Fruit fly (Drosophila melanogaster) whole organism, embryonic: ENCODE results near the gene CG4374.

ENCODE experiments used
- Atf-2 ChIP-seq: fragments of 200-800 bp; sonication (Bioruptor generic); optimal IDR thresholded peaks from 2 replicates; lab custom pipeline; 2016; ENCODE audit warnings: missing biosample characterization, missing genetic modification characterization
- Awh ChIP-seq: fragments of 200-800 bp; sonication (Bioruptor generic); IDR thresholded peaks from 2 replicates; pipeline ENCODE4, ENCODE4 v1.3.6; 2022; ENCODE audit warnings: missing biosample characterization, missing genetic modification characterization
- B-H2 ChIP-seq: fragments of 200-800 bp; sonication (Bioruptor generic); optimal IDR thresholded peaks from 2 replicates; lab custom pipeline; 2018; ENCODE audit warnings: missing biosample characterization, mild to moderate bottlenecking, missing genetic modification characterization
- CG10274 ChIP-seq: fragments of 200-800 bp; sonication (Bioruptor generic); optimal IDR thresholded peaks from 3 replicates; lab custom pipeline; 2017; ENCODE audit warnings: missing biosample characterization, mild to moderate bottlenecking, missing genetic modification characterization
- CG11695 ChIP-seq: fragments of 200-800 bp; sonication (Bioruptor generic); IDR thresholded peaks from 3 replicates; pipeline ENCODE4 v1.3.6; 2022; ENCODE audit warnings: missing biosample characterization, missing genetic modification characterization
- CG12744 ChIP-seq: fragments of 200-800 bp; sonication (Bioruptor generic); optimal IDR thresholded peaks from 2 replicates; lab custom pipeline; 2016; ENCODE audit warnings: missing biosample characterization, missing genetic modification characterization
- CG15269 ChIP-seq: fragments of 200-800 bp; sonication (Bioruptor generic); optimal IDR thresholded peaks from 2 replicates; lab custom pipeline; 2018; ENCODE audit warnings: missing biosample characterization, mild to moderate bottlenecking, missing genetic modification characterization, moderate library complexity
- CG1529 ChIP-seq: fragments of 200-800 bp; sonication (Bioruptor generic); optimal IDR thresholded peaks from 3 replicates; lab custom pipeline; 2018; ENCODE audit warnings: missing biosample characterization, missing genetic modification characterization
- CG1647 ChIP-seq: fragments of 200-800 bp; sonication (Bioruptor generic); optimal IDR thresholded peaks from 3 replicates; lab custom pipeline; 2016; ENCODE audit warnings: missing biosample characterization, missing genetic modification characterization
- CG17361 ChIP-seq: fragments of 200-800 bp; sonication (Bioruptor generic); IDR thresholded peaks from 3 replicates; pipeline ENCODE4 v1.3.6; 2022; ENCODE audit warnings: missing biosample characterization, missing genetic modification characterization
- CG17385 ChIP-seq: fragments of 200-800 bp; sonication (Bioruptor generic); optimal IDR thresholded peaks from 3 replicates; lab custom pipeline; 2018; ENCODE audit warnings: missing biosample characterization, mild to moderate bottlenecking, missing genetic modification characterization
- CG18262 ChIP-seq: fragments of 200-800 bp; optimal IDR thresholded peaks from 3 replicates; lab custom pipeline; 2019; ENCODE audit warnings: missing biosample characterization, mild to moderate bottlenecking, missing genetic modification characterization, moderate library complexity
- CG31441 ChIP-seq: fragments of 200-800 bp; sonication (Bioruptor generic); IDR thresholded peaks from 2 replicates; pipeline ENCODE4 v1.3.6; 2022; ENCODE audit warnings: missing biosample characterization, missing genetic modification characterization
- CG3163 ChIP-seq: fragments of 200-800 bp; sonication (Bioruptor generic); optimal IDR thresholded peaks from 3 replicates; lab custom pipeline; 2016; ENCODE audit warnings: missing biosample characterization, missing genetic modification characterization
- CG32767 ChIP-seq: fragments of 200-800 bp; sonication (Bioruptor generic); IDR thresholded peaks from 2 replicates; pipeline ENCODE4 v1.3.6; 2022; ENCODE audit warnings: missing biosample characterization, missing genetic modification characterization
- CG3838 ChIP-seq: fragments of 200-800 bp; sonication (Bioruptor generic); optimal IDR thresholded peaks from 3 replicates; lab custom pipeline; 2016; ENCODE audit warnings: missing biosample characterization, missing genetic modification characterization
- CG5180 ChIP-seq: fragments of 200-800 bp; sonication (Bioruptor generic); optimal IDR thresholded peaks from 3 replicates; lab custom pipeline; 2017; ENCODE audit warnings: missing biosample characterization, missing genetic modification characterization, mild to moderate bottlenecking, moderate library complexity, missing genetic modification reagents
- CG5953 ChIP-seq: fragments of 200-800 bp; sonication (Bioruptor generic); IDR thresholded peaks from 2 replicates; pipeline ENCODE4 v1.3.6; 2022; ENCODE audit warnings: missing biosample characterization, missing genetic modification characterization
- CG8089 ChIP-seq: fragments of 200-800 bp; sonication (Bioruptor generic); optimal IDR thresholded peaks from 3 replicates; lab custom pipeline; 2016; ENCODE audit warnings: missing biosample characterization, missing genetic modification characterization
- Dad ChIP-seq: fragments of 200-800 bp; sonication (Bioruptor generic); optimal IDR thresholded peaks from 3 replicates; lab custom pipeline; 2016; ENCODE audit warnings: missing biosample characterization, missing genetic modification characterization
- Dek ChIP-seq: fragments of 200-800 bp; sonication (Bioruptor generic); optimal IDR thresholded peaks from 3 replicates; lab custom pipeline; 2019; ENCODE audit warnings: missing biosample characterization, mild to moderate bottlenecking, missing genetic modification characterization, moderate library complexity
- Dip3 ChIP-seq: fragments of 200-800 bp; sonication (Bioruptor generic); optimal IDR thresholded peaks from 3 replicates; lab custom pipeline; 2016; ENCODE audit warnings: missing biosample characterization, missing genetic modification characterization
- Dll ChIP-seq: fragments of 200-800 bp; sonication (Bioruptor generic); IDR thresholded peaks from 4 replicates; pipeline ENCODE4 v1.3.6; 2022; ENCODE audit warnings: missing biosample characterization, missing genetic modification characterization; ENCODE audit not compliant: partially characterized antibody
- HHEX ChIP-seq: fragments of 200-800 bp; sonication (Bioruptor generic); optimal IDR thresholded peaks from 3 replicates; lab custom pipeline; 2017; ENCODE audit warnings: missing biosample characterization, mild to moderate bottlenecking, missing genetic modification characterization, missing genetic modification reagents
- HmgZ ChIP-seq: fragments of 200-800 bp; sonication (Bioruptor generic); optimal IDR thresholded peaks from 2 replicates; lab custom pipeline; 2018; ENCODE audit warnings: missing biosample characterization, mild to moderate bottlenecking, missing genetic modification characterization
- Hsf ChIP-seq: fragments of 200-800 bp; sonication (Bioruptor generic); optimal IDR thresholded peaks from 3 replicates; lab custom pipeline; 2016; ENCODE audit warnings: missing biosample characterization, missing genetic modification characterization
- Nf-YA ChIP-seq: fragments of 200-800 bp; sonication (Bioruptor generic); IDR thresholded peaks from 2 replicates; pipeline ENCODE4 v1.3.6; 2022; ENCODE audit warnings: missing biosample characterization, missing genetic modification characterization
- Oli ChIP-seq: fragments of 200-800 bp; sonication (Bioruptor generic); optimal IDR thresholded peaks from 2 replicates; lab custom pipeline; 2018; ENCODE audit warnings: missing biosample characterization, mild to moderate bottlenecking, missing genetic modification characterization, moderate library complexity
- Sry-δ ChIP-seq: fragments of 200-800 bp; sonication (Bioruptor generic); optimal IDR thresholded peaks from 2 replicates; lab custom pipeline; 2016; ENCODE audit warnings: missing biosample characterization, missing genetic modification characterization
- Vsx1 ChIP-seq: fragments of 200-800 bp; sonication (Bioruptor generic); optimal IDR thresholded peaks from 2 replicates; lab custom pipeline; 2017; ENCODE audit warnings: missing biosample characterization, mild to moderate bottlenecking, missing genetic modification characterization, missing genetic modification reagents
- abd-A ChIP-seq: fragments of 200-800 bp; sonication (Bioruptor generic); optimal IDR thresholded peaks from 3 replicates; lab custom pipeline; 2019; ENCODE audit warnings: missing biosample characterization, mild to moderate bottlenecking, missing genetic modification characterization, moderate library complexity
- br ChIP-seq: fragments of >200 bp; optimal IDR thresholded peaks from 2 replicates; lab custom pipeline; 2017
- chinmo ChIP-seq: fragments of 200-800 bp; sonication (Bioruptor generic); IDR thresholded peaks from 4 replicates; pipeline ENCODE4 v1.3.6; 2022; ENCODE audit warnings: missing biosample characterization, missing genetic modification characterization; ENCODE audit not compliant: partially characterized antibody
- crol ChIP-seq: fragments of 200-800 bp; sonication (Bioruptor generic); IDR thresholded peaks from 2 replicates; pipeline ENCODE4 v1.3.6; 2022; ENCODE audit warnings: missing biosample characterization, missing genetic modification characterization
- dmrt99B ChIP-seq: fragments of 200-800 bp; sonication (Bioruptor generic); optimal IDR thresholded peaks from 2 replicates; lab custom pipeline; 2018; ENCODE audit warnings: missing biosample characterization, mild to moderate bottlenecking, missing genetic modification characterization, moderate library complexity
- eve ChIP-seq, 2 experiments: fragments of >200 bp; optimal IDR thresholded peaks; 2 replicates each; lab custom pipeline; 2017; ENCODE audit warnings: missing biosample characterization in 2 of 2, missing genetic modification characterization in 2 of 2
- gsb-n ChIP-seq: fragments of 200-800 bp; sonication (Bioruptor generic); optimal IDR thresholded peaks from 3 replicates; lab custom pipeline; 2018; ENCODE audit warnings: missing biosample characterization, mild to moderate bottlenecking, missing genetic modification characterization
- kni ChIP-seq: fragments of 200-800 bp; sonication (Bioruptor generic); optimal IDR thresholded peaks from 3 replicates; lab custom pipeline; 2017; ENCODE audit warnings: mild to moderate bottlenecking, missing biosample characterization, missing genetic modification reagents, missing genetic modification characterization
- mam ChIP-seq: fragments of 200-800 bp; sonication (Bioruptor generic); optimal IDR thresholded peaks from 3 replicates; lab custom pipeline; 2016; ENCODE audit warnings: missing biosample characterization, missing genetic modification characterization
- oc ChIP-seq: fragments of 200-800 bp; sonication (Bioruptor generic); optimal IDR thresholded peaks from 2 replicates; lab custom pipeline; 2018; ENCODE audit warnings: missing biosample characterization, mild to moderate bottlenecking, missing genetic modification characterization, moderate library complexity
- run ChIP-seq: fragments of 200-800 bp; sonication (Bioruptor generic); optimal IDR thresholded peaks from 3 replicates; lab custom pipeline; 2018; ENCODE audit warnings: missing biosample characterization, mild to moderate bottlenecking, missing genetic modification characterization
- salm ChIP-seq: fragments of 200-800 bp; sonication (Bioruptor generic); optimal IDR thresholded peaks from 2 replicates; lab custom pipeline; 2018; ENCODE audit warnings: missing biosample characterization, mild to moderate bottlenecking, missing genetic modification characterization
- sd ChIP-seq: fragments of 200-800 bp; sonication (Bioruptor generic); optimal IDR thresholded peaks from 3 replicates; lab custom pipeline; 2018; ENCODE audit warnings: missing biosample characterization, mild to moderate bottlenecking, missing genetic modification characterization, moderate library complexity
- sim ChIP-seq: fragments of 200-800 bp; sonication (Bioruptor generic); IDR thresholded peaks from 2 replicates; pipeline ENCODE4 v1.3.6; 2022; ENCODE audit warnings: missing biosample characterization, missing genetic modification characterization
- sr ChIP-seq: fragments of 200-800 bp; sonication (Bioruptor generic); IDR thresholded peaks from 3 replicates; pipeline ENCODE4 v1.3.6; 2022; ENCODE audit warnings: missing biosample characterization, missing genetic modification characterization
- tin ChIP-seq: fragments of 200-800 bp; sonication (Bioruptor generic); optimal IDR thresholded peaks from 3 replicates; lab custom pipeline; 2016; ENCODE audit warnings: missing biosample characterization, missing genetic modification characterization
- vvl ChIP-seq: fragments of 200-800 bp; sonication (Bioruptor generic); IDR thresholded peaks from 2 replicates; pipeline ENCODE4 v1.3.6; 2022; ENCODE audit warnings: missing biosample characterization, missing genetic modification characterization
- zf30C ChIP-seq: fragments of 200-800 bp; sonication (Bioruptor generic); optimal IDR thresholded peaks from 3 replicates; lab custom pipeline; 2018; ENCODE audit warnings: missing biosample characterization, mild to moderate bottlenecking, missing genetic modification characterization

CG4374 gene

dm6 chr3R:23460667-23461066 is 11.4 kb downstream of the CG4374 start:
- TF ChIP-seq CG10274 (GFP tag; lab: Kevin White, UChicago) (no peak), sd (tag; lab: Kevin White, UChicago) (peak; percentile 43), Hsf (GFP tag; lab: Kevin White, UChicago) (no peak), chinmo (GFP tag; lab: Robert Waterston, UW) (0 out of 4 replicates have a peak, but pooled peaks have one; percentile 68), CG12744 (GFP tag; lab: Kevin White, UChicago) (no peak), Vsx1 (peak; percentile 86), gsb-n (tag; lab: Kevin White, UChicago) (peak; percentile 69), CG15269 (tag; lab: Kevin White, UChicago) (peak; percentile 75), sim (no peak), crol (peak; percentile 48; the same call in 1 of the 2 replicates), run (tag; lab: Kevin White, UChicago) (peak; percentile 16), Awh (GFP tag; lab: Robert Waterston, UW) (peak; percentile 87), oc (tag; lab: Kevin White, UChicago) (peak; percentile 93), salm (tag; lab: Kevin White, UChicago) (peak; percentile 57), Dad (no peak), CG17385 (GFP tag; lab: Kevin White, UChicago) (no peak), abd-A (tag; lab: Kevin White, UChicago) (peak; percentile 91), vvl (GFP tag; lab: Robert Waterston, UW) (peak; percentile 98), kni (GFP tag; lab: Kevin White, UChicago) (peak; percentile 4)

- TF ChIP-seq zf30C (GFP tag; lab: Kevin White, UChicago) (no peak), Dip3 (GFP tag; lab: Kevin White, UChicago) (no peak), sr (0 out of 3 replicates have a peak, but pooled peaks have one; percentile 18), eve (GFP tag; optimal IDR thresholded peaks at IDR 0.05; lab: Kevin White, UChicago) (no peak), B-H2 (GFP tag; lab: Kevin White, UChicago) (no peak), CG11695 (GFP tag; lab: Robert Waterston, UW) (no peak), Atf-2 (GFP tag; lab: Kevin White, UChicago) (no peak), CG3838 (no peak), tin (GFP tag; lab: Kevin White, UChicago) (no peak), Awh (GFP tag; lab: Robert Waterston, UW) (peak; percentile 51; the same call in 1 of the 2 replicates), CG17361 (GFP tag; lab: Robert Waterston, UW) (no peak), br (lab: Kevin White, UChicago) (no peak), vvl (GFP tag; lab: Robert Waterston, UW) (peak; percentile 52; the same call in 1 of the 2 replicates), HmgZ (tag; lab: Kevin White, UChicago) (no peak)
These were observed 16.2 kb downstream of the CG4374 start for dm6 chr3R:23455866-23456265.

- no peak for TF ChIP-seq Sry-δ (GFP tag; lab: Kevin White, UChicago)
- TF ChIP-seq dmrt99B (tag; lab: Kevin White, UChicago): peak; percentile 26
- TF ChIP-seq CG1647 (GFP tag; lab: Kevin White, UChicago): no peak
- TF ChIP-seq CG1529 (GFP tag; lab: Kevin White, UChicago): no peak
- TF ChIP-seq CG18262 (tag; lab: Kevin White, UChicago): peak; percentile 34
- peak; percentile 49; the same call in 1 of the 2 replicates for TF ChIP-seq Nf-YA (GFP tag; lab: Robert Waterston, UW)
- peak; percentile 10 for TF ChIP-seq Oli
- TF ChIP-seq CG5180: peak; percentile 31
- no peak for TF ChIP-seq Dek (tag; lab: Kevin White, UChicago)
- peak; percentile 67 for TF ChIP-seq Vsx1
- no peak for TF ChIP-seq Dll (GFP tag; lab: Robert Waterston, UW)
- no peak for TF ChIP-seq CG8089
- TF ChIP-seq CG3163 (GFP tag; lab: Kevin White, UChicago): no peak
- TF ChIP-seq CG32767: 0 out of 2 replicates have a peak, but pooled peaks have one; percentile 20
- no peak for TF ChIP-seq mam (GFP tag; lab: Kevin White, UChicago)
- no peak for TF ChIP-seq CG5953 (GFP tag; lab: Robert Waterston, UW)
- peak; percentile 45 for TF ChIP-seq HHEX (GFP tag; lab: Kevin White, UChicago)
- TF ChIP-seq CG31441 (GFP tag; lab: Robert Waterston, UW): peak; percentile 40; the same call in 1 of the 2 replicates
These were observed 26.7 kb downstream of the CG4374 start for dm6 chr3R:23445249-23445916.
